Fruit fly (Drosophila melanogaster): ENCODE data around the gene stg1.

- TF ChIP-seq Eip78C (GFP tag) (peak; percentile 77), CG7368 (GFP tag; optimal IDR thresholded peaks at IDR 0.05) (peak; percentile 8), Gug (GFP tag; IDR thresholded peaks at IDR 0.05) (no peak)
Measured at dm6 chrX:21067908-21068307, 25.7 kb upstream of the stg1 start.

Data from whole organism, prepupa.